Fruit fly (Drosophila melanogaster): ENCODE results near the gene CG8028.

dm6 chrX:19285441-19285840 lies 5.3 kb upstream of the CG8028 start:
- TF ChIP-seq usp (GFP tag; optimal IDR thresholded peaks at IDR 0.05) (no peak), psq (optimal IDR thresholded peaks at IDR 0.05) (no peak), CG8478 (optimal IDR thresholded peaks at IDR 0.05) (no peak)

All from whole organism.